Worm (Caenorhabditis elegans) whole organism, early embryonic: ENCODE data around the gene nspg-6.

Source experiments
- B0310.2 ChIP-seq: sonication (generic microtip); optimal IDR thresholded peaks from 2 replicates; lab custom pipeline; 2016; ENCODE audit warnings: mild to moderate bottlenecking, missing genetic modification characterization, missing compliant biosample characterization
- F13C5.2 ChIP-seq: sonication (generic microtip); optimal IDR thresholded peaks from 2 replicates; lab custom pipeline; 2017; ENCODE audit warnings: mild to moderate bottlenecking, missing genetic modification characterization, inconsistent platforms, missing compliant biosample characterization
- aly-1 ChIP-seq: sonication (generic microtip); optimal IDR thresholded peaks from 2 replicates; lab custom pipeline; 2016; ENCODE audit warnings: missing genetic modification characterization, missing compliant biosample characterization
- ama-1 ChIP-seq: fragments of 150-350 bp; optimal IDR thresholded peaks from 2 replicates; lab custom pipeline; 2014
- ceh-13 ChIP-seq: fragments of 200-800 bp; sonication (Bioruptor generic); optimal IDR thresholded peaks from 2 replicates; lab custom pipeline; 2018; ENCODE audit warnings: mild to moderate bottlenecking, missing genetic modification characterization, missing compliant biosample characterization
- ceh-36 ChIP-seq: sonication (generic microtip); optimal IDR thresholded peaks from 2 replicates; lab custom pipeline; 2016; ENCODE audit warnings: missing genetic modification characterization, inconsistent platforms, missing compliant biosample characterization
- ets-7 ChIP-seq: sonication (generic microtip); optimal IDR thresholded peaks from 2 replicates; lab custom pipeline; 2016; ENCODE audit warnings: missing genotype, missing genetic modification characterization, missing compliant biosample characterization
- flt-1 ChIP-seq: fragments of 200-800 bp; sonication (Bioruptor generic); IDR thresholded peaks from 2 replicates; pipeline ENCODE4 v1.3.6; 2022; ENCODE audit warnings: missing genetic modification characterization, missing compliant biosample characterization
- hmbx-1 ChIP-seq: sonication (generic microtip); optimal IDR thresholded peaks from 2 replicates; lab custom pipeline; 2016; ENCODE audit warnings: mild to moderate bottlenecking, missing genetic modification characterization, missing compliant biosample characterization
- hmg-4 ChIP-seq: fragments of 200-800 bp; sonication (Bioruptor generic); optimal IDR thresholded peaks from 2 replicates; lab custom pipeline; 2018; ENCODE audit warnings: mild to moderate bottlenecking, missing genetic modification characterization, missing compliant biosample characterization
- hnd-1 ChIP-seq: sonication (generic microtip); optimal IDR thresholded peaks from 2 replicates; lab custom pipeline; 2016; ENCODE audit warnings: missing genetic modification characterization, missing compliant biosample characterization
- pes-1 ChIP-seq: fragments of 200-800 bp; sonication (Bioruptor generic); IDR thresholded peaks from 2 replicates; pipeline ENCODE4 v1.3.6; 2022; ENCODE audit warnings: missing genetic modification reagents, missing genetic modification characterization, missing compliant biosample characterization
- scrt-1 ChIP-seq: fragments of 200-800 bp; sonication (Bioruptor generic); IDR thresholded peaks from 2 replicates; pipeline ENCODE4 v1.3.6; 2022; ENCODE audit warnings: missing genetic modification characterization, missing compliant biosample characterization
- sea-1 ChIP-seq: fragments of 200-800 bp; sonication (Bioruptor generic); conservative IDR thresholded peaks from 2 replicates; pipeline ENCODE4 v1.3.6; 2022; ENCODE audit warnings: missing genetic modification characterization, missing compliant biosample characterization
- tbx-11 ChIP-seq: fragments of 200-800 bp; sonication (Bioruptor generic); IDR thresholded peaks from 2 replicates; pipeline ENCODE4 v1.3.6; 2022; ENCODE audit warnings: missing genetic modification characterization, missing compliant biosample characterization
- tbx-37 ChIP-seq: fragments of 200-800 bp; sonication (Bioruptor generic); conservative IDR thresholded peaks from 2 replicates; pipeline ENCODE4 v1.3.6; 2022; ENCODE audit warnings: missing genetic modification reagents, missing genetic modification characterization, missing compliant biosample characterization
- tra-4 ChIP-seq: sonication (generic microtip); optimal IDR thresholded peaks from 2 replicates; lab custom pipeline; 2017; ENCODE audit warnings: missing genetic modification characterization, missing compliant biosample characterization

The nspg-6 gene

ce11 chrIII:7277228-7277627 lies 37.5 kb downstream of the nspg-6 start, which contains the start of the genes spot-1 and B0361.11:
TSS of gene spot-1 (minus strand) at chrIII:7277274.
TSS of gene B0361.11 (plus strand) at chrIII:7277599.
- TF ChIP-seq F13C5.2 (tag; lab: Kevin White, UChicago) (no peak), pes-1 (GFP tag; lab: Robert Waterston, UW) (no peak), hmbx-1 (tag; lab: Kevin White, UChicago) (no peak), hmg-4 (GFP tag; lab: Kevin White, UChicago) (no peak), tbx-11 (no peak), B0310.2 (tag; lab: Kevin White, UChicago) (no peak), scrt-1 (GFP tag; lab: Robert Waterston, UW) (no peak), ceh-36 (tag; lab: Kevin White, UChicago) (no peak), hnd-1 (tag; lab: Kevin White, UChicago) (no peak), flt-1 (GFP tag; lab: Robert Waterston, UW) (no peak), ceh-13 (GFP tag; lab: Kevin White, UChicago) (no peak), tra-4 (tag; lab: Kevin White, UChicago) (no peak), ets-7 (tag; lab: Kevin White, UChicago) (no peak), tbx-37 (no peak), aly-1 (tag; lab: Kevin White, UChicago) (no peak), ama-1 (lab: Kevin White, UChicago) (no peak), sea-1 (GFP tag; lab: Robert Waterston, UW) (no peak)

ce11 chrIII:7275296-7275695 lies 39.5 kb downstream of the nspg-6 start, which contains the start of gene psd-1:
TSS of gene psd-1 (minus strand) at chrIII:7275396.
- TF ChIP-seq ceh-13 (GFP tag; lab: Kevin White, UChicago) = no peak

ce11 chrIII:7273718-7274117 lies 41.1 kb downstream of the nspg-6 start:
- TF ChIP-seq hmbx-1 (tag; lab: Kevin White, UChicago) (no peak), aly-1 (tag; lab: Kevin White, UChicago) (no peak), B0310.2 (tag; lab: Kevin White, UChicago) (no peak), tbx-11 (no peak), ama-1 (lab: Kevin White, UChicago) (no peak), ets-7 (tag; lab: Kevin White, UChicago) (no peak), F13C5.2 (tag; lab: Kevin White, UChicago) (no peak), hmg-4 (GFP tag; lab: Kevin White, UChicago) (no peak), tra-4 (tag; lab: Kevin White, UChicago) (no peak), tbx-37 (no peak)

- no peak for TF ChIP-seq hmbx-1 (tag; lab: Kevin White, UChicago)
- TF ChIP-seq ceh-13 (GFP tag; lab: Kevin White, UChicago) = no peak
- no peak for TF ChIP-seq hmg-4 (GFP tag; lab: Kevin White, UChicago)
- TF ChIP-seq ets-7 (tag; lab: Kevin White, UChicago) = no peak
- no peak for TF ChIP-seq tbx-11
- no peak for TF ChIP-seq ceh-36 (tag; lab: Kevin White, UChicago)
- TF ChIP-seq pes-1 (GFP tag; lab: Robert Waterston, UW) = no peak
- TF ChIP-seq tbx-37 = no peak
- TF ChIP-seq ama-1 (lab: Kevin White, UChicago) = no peak
- TF ChIP-seq sea-1 (GFP tag; lab: Robert Waterston, UW) = no peak
- TF ChIP-seq B0310.2 (tag; lab: Kevin White, UChicago) = no peak
- TF ChIP-seq scrt-1 (GFP tag; lab: Robert Waterston, UW) = no peak
- TF ChIP-seq hnd-1 (tag; lab: Kevin White, UChicago) = no peak
- no peak for TF ChIP-seq flt-1 (GFP tag; lab: Robert Waterston, UW)
- no peak for TF ChIP-seq F13C5.2 (tag; lab: Kevin White, UChicago)
- no peak for TF ChIP-seq tra-4 (tag; lab: Kevin White, UChicago)
- TF ChIP-seq aly-1 (tag; lab: Kevin White, UChicago) = no peak
These were observed 41.9 kb downstream of the nspg-6 start for ce11 chrIII:7272828-7273227.

ce11 chrIII:7272088-7272487 lies 42.7 kb downstream of the nspg-6 start:
- TF ChIP-seq tbx-37 (no peak), hmg-4 (GFP tag; lab: Kevin White, UChicago) (peak; percentile 75), ets-7 (tag; lab: Kevin White, UChicago) (no peak), F13C5.2 (tag; lab: Kevin White, UChicago) (peak; percentile 43), sea-1 (GFP tag; lab: Robert Waterston, UW) (no peak), tra-4 (tag; lab: Kevin White, UChicago) (no peak), ceh-36 (tag; lab: Kevin White, UChicago) (no peak), scrt-1 (GFP tag; lab: Robert Waterston, UW) (no peak), ama-1 (lab: Kevin White, UChicago) (no peak), tbx-11 (no peak), aly-1 (tag; lab: Kevin White, UChicago) (no peak), hnd-1 (tag; lab: Kevin White, UChicago) (no peak), flt-1 (GFP tag; lab: Robert Waterston, UW) (0 out of 2 replicates have a peak, but pooled peaks have one; percentile 4), ceh-13 (GFP tag; lab: Kevin White, UChicago) (no peak), B0310.2 (tag; lab: Kevin White, UChicago) (no peak), pes-1 (GFP tag; lab: Robert Waterston, UW) (no peak), hmbx-1 (tag; lab: Kevin White, UChicago) (no peak)

ce11 chrIII:7271083-7271482 lies 43.7 kb downstream of the nspg-6 start:
- TF ChIP-seq sea-1 (GFP tag; lab: Robert Waterston, UW) (no peak), scrt-1 (GFP tag; lab: Robert Waterston, UW) (no peak), F13C5.2 (tag; lab: Kevin White, UChicago) (no peak), ceh-13 (GFP tag; lab: Kevin White, UChicago) (no peak), tra-4 (tag; lab: Kevin White, UChicago) (no peak), flt-1 (GFP tag; lab: Robert Waterston, UW) (no peak), aly-1 (tag; lab: Kevin White, UChicago) (no peak)
